Worm (Caenorhabditis elegans): ENCODE measurements around the gene mogs-1.

The mogs-1 gene

ce11 chrIV:10979689-10980088 lies 42.0 kb downstream of the mogs-1 start:
- TF ChIP-seq snpc-4 (GFP tag; optimal IDR thresholded peaks at IDR 0.05): no peak
- TF ChIP-seq snpc-4 (tag; optimal IDR thresholded peaks at IDR 0.05): no peak
- TF ChIP-seq dpff-1 (tag; optimal IDR thresholded peaks at IDR 0.05): no peak
- no peak for TF ChIP-seq cebp-1 (GFP tag; IDR thresholded peaks at IDR 0.05)
- peak; percentile 19 for TF ChIP-seq cebp-1 (tag; optimal IDR thresholded peaks at IDR 0.05)
- TF ChIP-seq gei-17 (GFP tag; optimal IDR thresholded peaks at IDR 0.05): no peak
- no peak for TF ChIP-seq athp-1 (tag; optimal IDR thresholded peaks at IDR 0.05)
- no peak for TF ChIP-seq ama-1 (optimal IDR thresholded peaks at IDR 0.05)
- TF ChIP-seq ama-1 (GFP tag; optimal IDR thresholded peaks at IDR 0.05): no peak
- TF ChIP-seq egl-44 (GFP tag; IDR thresholded peaks at IDR 0.05): no peak
- no peak for TF ChIP-seq unc-130 (GFP tag; optimal IDR thresholded peaks at IDR 0.05)
- 0 out of 2 replicates have a peak, but pooled peaks have one; percentile 12 for TF ChIP-seq zfh-2 (GFP tag; conservative IDR thresholded peaks at IDR 0.05)
- TF ChIP-seq let-607 (tag; optimal IDR thresholded peaks at IDR 0.05): no peak
- no peak for TF ChIP-seq lin-26 (GFP tag; IDR thresholded peaks at IDR 0.05)
- TF ChIP-seq lin-54 (GFP tag; optimal IDR thresholded peaks at IDR 0.05): no peak
- no peak for TF ChIP-seq ceh-79 (tag; optimal IDR thresholded peaks at IDR 0.05)
- TF ChIP-seq K12H6.12 (tag; optimal IDR thresholded peaks at IDR 0.05): peak; percentile 1
- no peak for TF ChIP-seq hlh-12 (tag; optimal IDR thresholded peaks at IDR 0.05)
- TF ChIP-seq repo-1 (tag; optimal IDR thresholded peaks at IDR 0.05): no peak
- TF ChIP-seq lag-1 (GFP tag; IDR thresholded peaks at IDR 0.05): no peak
- no peak for TF ChIP-seq egl-18 (GFP tag; IDR thresholded peaks at IDR 0.05)

- TF ChIP-seq F23B12.7 (tag; optimal IDR thresholded peaks at IDR 0.05; ENCODE audit: insufficient read depth) (no peak), F57A8.1 (GFP tag; optimal IDR thresholded peaks at IDR 0.05) (no peak), K11D2.4 (GFP tag; IDR thresholded peaks at IDR 0.05) (no peak), ZK185.1 (tag; optimal IDR thresholded peaks at IDR 0.05; ENCODE audit: poor library complexity, severe bottlenecking) (no peak), hmg-1.2 (GFP tag; IDR thresholded peaks at IDR 0.05) (0 out of 2 replicates have a peak, but pooled peaks have one; percentile 9), ztf-6 (GFP tag; IDR thresholded peaks at IDR 0.05) (no peak), lin-40 (tag; optimal IDR thresholded peaks at IDR 0.05) (no peak)
These were observed 43.1 kb downstream of the mogs-1 start for ce11 chrIV:10978641-10979040.

DNA sequence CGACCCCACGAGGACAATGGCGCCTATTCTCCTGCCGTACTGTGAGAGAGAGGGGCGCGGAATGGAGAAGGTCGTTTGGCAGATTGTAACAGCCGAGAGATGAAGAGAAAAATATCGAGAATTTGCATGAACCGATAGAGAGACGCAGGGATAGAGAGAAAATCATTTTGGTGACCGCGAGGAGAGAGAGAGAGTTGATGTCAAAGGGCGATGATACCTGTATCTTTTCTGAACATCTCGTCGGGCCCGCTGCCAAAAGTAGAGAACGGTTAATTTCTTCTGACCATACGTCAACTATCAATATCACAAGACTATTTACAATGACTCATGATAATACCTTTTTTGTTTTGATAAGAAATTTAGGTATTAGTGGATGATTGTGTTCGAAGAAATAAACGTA lies 45.8 kb downstream of the mogs-1 start:
- TF ChIP-seq somi-1 (GFP tag; optimal IDR thresholded peaks at IDR 0.05) (peak; percentile 37), C06A6.2 (GFP tag; conservative IDR thresholded peaks at IDR 0.05) (peak; percentile 62; the same call in 1 of the 2 replicates), ekl-4 (GFP tag; IDR thresholded peaks at IDR 0.05) (0 out of 2 replicates have a peak, but pooled peaks have one; percentile 7), dox-1 (GFP tag; IDR thresholded peaks at IDR 0.05) (0 out of 2 replicates have a peak, but pooled peaks have one; percentile 28), lin-40 (tag; optimal IDR thresholded peaks at IDR 0.05) (peak; percentile 61), rpc-1 (optimal IDR thresholded peaks at IDR 0.05) (no peak), rpc-1 (tag; optimal IDR thresholded peaks at IDR 0.05) (no peak), snpc-1.3 (tag; optimal IDR thresholded peaks at IDR 0.05; ENCODE audit: insufficient read depth) (no peak), ztf-26 (tag; optimal IDR thresholded peaks at IDR 0.05) (peak; percentile 66), cebp-1 (GFP tag; IDR thresholded peaks at IDR 0.05) (no peak), cebp-1 (tag; optimal IDR thresholded peaks at IDR 0.05) (peak; percentile 32), hmg-1.2 (GFP tag; IDR thresholded peaks at IDR 0.05) (peak; percentile 44; the same call in 1 of the 2 replicates), nhr-80 (tag; optimal IDR thresholded peaks at IDR 0.05) (peak; percentile 44), nfya-1 (tag; optimal IDR thresholded peaks at IDR 0.05; ENCODE audit: borderline replicate concordance, insufficient read depth) (no peak), F33H1.4 (GFP tag; IDR thresholded peaks at IDR 0.05) (no peak)

Measured in whole organism, young adult.